Fruit fly (Drosophila melanogaster) whole organism, pupa: Measurements from ENCODE around the gene CG17377.

Experiments used
- CG10348 ChIP-seq: fragments of 200-800 bp; sonication (Bioruptor generic); IDR thresholded peaks from 2 replicates; pipeline ENCODE4 v1.3.6; 2022; ENCODE audit warnings: missing biosample characterization, missing genetic modification characterization
- CG12605 ChIP-seq: fragments of 200-800 bp; sonication (Bioruptor generic); IDR thresholded peaks from 2 replicates; pipeline ENCODE4 v1.3.6; 2022; ENCODE audit warnings: missing biosample characterization, missing genetic modification characterization
- CG13204 ChIP-seq: fragments of 200-800 bp; sonication (Bioruptor generic); optimal IDR thresholded peaks from 2 replicates; lab custom pipeline; 2018; ENCODE audit warnings: missing biosample characterization, mild to moderate bottlenecking, missing genetic modification characterization, moderate library complexity
- CG14655 ChIP-seq: fragments of 200-800 bp; sonication (Bioruptor generic); optimal IDR thresholded peaks from 3 replicates; lab custom pipeline; 2017; ENCODE audit warnings: mild to moderate bottlenecking, missing biosample characterization, missing genetic modification reagents, missing genetic modification characterization
- CG15710 ChIP-seq: fragments of 200-800 bp; sonication (Bioruptor generic); optimal IDR thresholded peaks from 2 replicates; lab custom pipeline; 2018; ENCODE audit warnings: missing biosample characterization, mild to moderate bottlenecking, missing genetic modification characterization, moderate library complexity
- CG17806 ChIP-seq: fragments of 200-800 bp; sonication (Bioruptor generic); optimal IDR thresholded peaks from 2 replicates; lab custom pipeline; 2018; ENCODE audit warnings: missing biosample characterization, mild to moderate bottlenecking, missing genetic modification characterization, moderate library complexity
- CG32121 ChIP-seq: fragments of 200-800 bp; sonication (Bioruptor generic); IDR thresholded peaks from 2 replicates; pipeline ENCODE4 v1.3.6; 2022; ENCODE audit warnings: missing biosample characterization, missing genetic modification characterization
- CG34367 ChIP-seq: fragments of 200-800 bp; sonication (Bioruptor generic); optimal IDR thresholded peaks from 2 replicates; lab custom pipeline; 2018; ENCODE audit warnings: missing biosample characterization, mild to moderate bottlenecking, missing genetic modification characterization
- CG4496 ChIP-seq: fragments of 200-800 bp; sonication (Bioruptor generic); IDR thresholded peaks from 3 replicates; pipeline ENCODE4 v1.3.6; 2022; ENCODE audit warnings: missing biosample characterization, missing genetic modification characterization
- CG8159 ChIP-seq: fragments of 200-800 bp; sonication (Bioruptor generic); optimal IDR thresholded peaks from 3 replicates; lab custom pipeline; 2018; ENCODE audit warnings: missing biosample characterization, mild to moderate bottlenecking, missing genetic modification characterization, moderate library complexity
- CG8301 ChIP-seq: fragments of 200-800 bp; sonication (Bioruptor generic); optimal IDR thresholded peaks from 2 replicates; lab custom pipeline; 2018; ENCODE audit warnings: missing biosample characterization, mild to moderate bottlenecking, missing genetic modification characterization
- CG9948 ChIP-seq: fragments of 200-800 bp; sonication (Bioruptor generic); optimal IDR thresholded peaks from 2 replicates; lab custom pipeline; 2018; ENCODE audit warnings: missing biosample characterization, mild to moderate bottlenecking, missing genetic modification characterization, moderate library complexity
- D1 ChIP-seq: fragments of 200-800 bp; sonication (Bioruptor generic); optimal IDR thresholded peaks from 2 replicates; lab custom pipeline; 2018; ENCODE audit warnings: missing biosample characterization, mild to moderate bottlenecking, missing genetic modification characterization, moderate library complexity
- EcR ChIP-seq: fragments of 200-800 bp; sonication (Bioruptor generic); optimal IDR thresholded peaks from 3 replicates; lab custom pipeline; 2019; ENCODE audit warnings: missing biosample characterization, missing genetic modification characterization, mild to moderate bottlenecking, moderate library complexity, missing genetic modification reagents
- Ets98B ChIP-seq: fragments of 200-800 bp; sonication (Bioruptor generic); IDR thresholded peaks from 2 replicates; pipeline ENCODE4 v1.3.6; 2022; ENCODE audit warnings: missing biosample characterization, missing genetic modification characterization
- Pif1A ChIP-seq: fragments of 200-800 bp; sonication (Bioruptor generic); optimal IDR thresholded peaks from 3 replicates; lab custom pipeline; 2016; ENCODE audit warnings: missing biosample characterization, missing genetic modification characterization
- Pif1B ChIP-seq: fragments of 200-800 bp; sonication (Bioruptor generic); optimal IDR thresholded peaks from 3 replicates; lab custom pipeline; 2016; ENCODE audit warnings: missing biosample characterization, missing genetic modification characterization
- Snoo ChIP-seq: fragments of 200-800 bp; sonication (Bioruptor generic); optimal IDR thresholded peaks from 3 replicates; lab custom pipeline; 2017; ENCODE audit warnings: missing biosample characterization, mild to moderate bottlenecking, missing genetic modification characterization, inconsistent platforms
- fd96Ca ChIP-seq: fragments of 200-800 bp; sonication (Bioruptor generic); IDR thresholded peaks from 3 replicates; pipeline ENCODE4 v1.3.6; 2022; ENCODE audit warnings: missing biosample characterization, missing genetic modification characterization
- gl ChIP-seq: fragments of 200-800 bp; sonication (Bioruptor generic); optimal IDR thresholded peaks from 2 replicates; lab custom pipeline; 2018; ENCODE audit warnings: missing biosample characterization, mild to moderate bottlenecking, missing genetic modification characterization
- rn ChIP-seq: fragments of 200-800 bp; sonication (Bioruptor generic); IDR thresholded peaks from 2 replicates; pipeline ENCODE4 v1.3.6; 2022; ENCODE audit warnings: missing biosample characterization, missing genetic modification characterization

CG17377 gene

dm6 chr2L:6836114-6836513 is 33.5 kb upstream of the CG17377 start:
- TF ChIP-seq Snoo (tag; lab: Kevin White, UChicago): no peak

DNA sequence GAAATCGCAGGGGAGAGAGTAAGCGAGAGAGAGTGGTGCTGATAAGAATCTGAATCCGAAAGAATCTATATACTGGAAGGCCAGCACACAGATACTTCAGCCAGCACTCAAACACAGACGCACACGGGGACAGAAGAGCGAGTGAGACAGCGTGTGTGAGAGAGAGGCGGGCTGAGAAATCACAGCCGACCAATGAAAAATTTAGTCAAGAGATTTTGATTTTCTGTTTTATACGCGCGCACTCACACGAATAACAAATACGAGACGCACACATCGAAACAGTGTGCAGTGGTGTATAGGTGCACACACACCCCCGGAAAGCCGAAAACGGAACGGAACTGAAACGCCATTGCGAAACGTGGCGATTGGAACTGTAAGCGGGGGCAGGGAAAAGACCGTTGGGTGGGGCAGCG is 31.0 kb upstream of the CG17377 start:
- no peak for TF ChIP-seq CG15710 (tag; lab: Kevin White, UChicago)
- TF ChIP-seq Pif1B (GFP tag; lab: Kevin White, UChicago): no peak
- TF ChIP-seq D1 (tag; lab: Kevin White, UChicago): no peak
- no peak for TF ChIP-seq CG14655 (GFP tag; lab: Kevin White, UChicago)
- no peak for TF ChIP-seq rn (GFP tag; lab: Robert Waterston, UW)
- no peak for TF ChIP-seq CG13204 (GFP tag; lab: Kevin White, UChicago)

dm6 chr2L:6830264-6830729 is 27.7 kb upstream of the CG17377 start:
- TF ChIP-seq CG15710 (tag; lab: Kevin White, UChicago) (peak; percentile 4), CG8159 (tag; lab: Kevin White, UChicago) (peak; percentile 46), CG14655 (GFP tag; lab: Kevin White, UChicago) (peak; percentile 25), fd96Ca (no peak)
- TF ChIP-seq, all 21 proteins: peak for 3

DNA sequence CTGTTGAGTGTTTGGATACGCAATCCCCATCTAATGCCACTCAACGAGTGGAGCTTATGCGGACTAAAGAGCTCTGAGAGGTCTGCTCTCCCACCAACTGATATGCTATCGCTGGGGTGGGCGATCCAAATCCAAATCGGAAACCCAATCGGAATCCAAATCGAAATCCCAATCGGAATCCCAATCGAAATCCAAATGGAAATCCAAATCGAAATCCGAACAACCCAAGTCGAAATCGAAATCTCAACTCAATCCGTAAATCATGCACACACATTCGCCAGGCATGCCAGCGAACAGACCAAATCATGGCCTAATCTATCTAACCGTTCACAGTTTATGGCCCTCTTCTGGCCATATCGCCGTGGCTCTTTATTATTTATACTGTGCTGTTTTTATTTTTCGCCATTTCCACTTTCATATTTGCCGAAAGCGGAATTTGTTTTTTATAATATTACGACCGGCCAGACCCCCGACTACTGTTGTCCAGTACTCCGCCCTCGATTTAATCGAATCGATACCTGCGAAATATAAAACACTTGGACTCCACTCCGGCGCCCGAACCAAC is 25.0 kb upstream of the CG17377 start:
- TF ChIP-seq CG12605 (GFP tag; lab: Robert Waterston, UW) (no peak), CG14655 (GFP tag; lab: Kevin White, UChicago) (no peak), CG13204 (GFP tag; lab: Kevin White, UChicago) (no peak), CG8301 (no peak), CG4496 (GFP tag; lab: Robert Waterston, UW) (no peak), CG10348 (GFP tag; lab: Robert Waterston, UW) (no peak), EcR (no peak), fd96Ca (no peak), Pif1A (no peak), CG15710 (tag; lab: Kevin White, UChicago) (no peak), CG8159 (tag; lab: Kevin White, UChicago) (no peak), CG32121 (GFP tag; lab: Robert Waterston, UW) (no peak), CG9948 (tag; lab: Kevin White, UChicago) (no peak), CG17806 (tag; lab: Kevin White, UChicago) (no peak), CG34367 (no peak), rn (GFP tag; lab: Robert Waterston, UW) (no peak), gl (tag; lab: Kevin White, UChicago) (no peak), Ets98B (GFP tag; lab: Robert Waterston, UW) (no peak)

- TF ChIP-seq Pif1B (GFP tag; lab: Kevin White, UChicago): no peak
- no peak for TF ChIP-seq D1 (tag; lab: Kevin White, UChicago)
- no peak for TF ChIP-seq CG8159 (tag; lab: Kevin White, UChicago)
- no peak for TF ChIP-seq CG4496 (GFP tag; lab: Robert Waterston, UW)
- TF ChIP-seq CG12605 (GFP tag; lab: Robert Waterston, UW): no peak
- TF ChIP-seq EcR: no peak
- TF ChIP-seq gl (tag; lab: Kevin White, UChicago): no peak
- TF ChIP-seq Ets98B (GFP tag; lab: Robert Waterston, UW): no peak
- TF ChIP-seq Snoo (tag; lab: Kevin White, UChicago): no peak
- no peak for TF ChIP-seq Pif1A
- no peak for TF ChIP-seq CG32121 (GFP tag; lab: Robert Waterston, UW)
- no peak for TF ChIP-seq CG15710 (tag; lab: Kevin White, UChicago)
- TF ChIP-seq CG9948 (tag; lab: Kevin White, UChicago): no peak
- no peak for TF ChIP-seq CG14655 (GFP tag; lab: Kevin White, UChicago)
- TF ChIP-seq CG13204 (GFP tag; lab: Kevin White, UChicago): no peak
- TF ChIP-seq CG8301: no peak
- TF ChIP-seq rn (GFP tag; lab: Robert Waterston, UW): no peak
Measured at dm6 chr2L:6826298-6826697, 23.7 kb upstream of the CG17377 start.

DNA sequence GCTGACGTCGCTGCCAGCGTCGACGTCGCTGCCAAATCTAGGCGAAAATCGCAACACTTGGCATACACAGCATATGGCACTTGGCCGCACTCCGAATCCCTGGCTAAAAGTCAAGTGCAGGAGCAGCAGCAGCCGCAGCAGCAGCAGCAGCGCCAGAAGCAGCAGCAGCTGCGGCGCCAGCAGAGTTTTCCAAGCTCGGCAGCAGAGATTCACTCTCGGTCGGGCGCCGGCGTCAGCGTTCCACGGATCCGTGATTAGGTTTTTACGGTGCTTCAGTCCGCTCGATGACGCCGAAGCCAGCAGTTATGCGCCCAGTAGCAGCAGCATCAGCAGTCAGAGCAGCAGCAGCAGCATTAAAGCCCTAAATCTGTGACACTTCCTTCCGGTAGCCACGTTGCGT is 19.4 kb upstream of the CG17377 start:
- TF ChIP-seq CG9948 (tag; lab: Kevin White, UChicago) (no peak), CG14655 (GFP tag; lab: Kevin White, UChicago) (no peak), CG13204 (GFP tag; lab: Kevin White, UChicago) (no peak), gl (tag; lab: Kevin White, UChicago) (no peak), CG8301 (no peak), Ets98B (GFP tag; lab: Robert Waterston, UW) (no peak), Pif1B (GFP tag; lab: Kevin White, UChicago) (no peak), D1 (tag; lab: Kevin White, UChicago) (no peak), fd96Ca (no peak), CG15710 (tag; lab: Kevin White, UChicago) (no peak), CG10348 (GFP tag; lab: Robert Waterston, UW) (no peak), EcR (no peak), CG34367 (no peak), Snoo (tag; lab: Kevin White, UChicago) (no peak), CG4496 (GFP tag; lab: Robert Waterston, UW) (no peak), rn (GFP tag; lab: Robert Waterston, UW) (no peak)
